Worm (Caenorhabditis elegans): ENCODE measurements around the gene Y81B9A.2.

Gene Y81B9A.2

DNA sequence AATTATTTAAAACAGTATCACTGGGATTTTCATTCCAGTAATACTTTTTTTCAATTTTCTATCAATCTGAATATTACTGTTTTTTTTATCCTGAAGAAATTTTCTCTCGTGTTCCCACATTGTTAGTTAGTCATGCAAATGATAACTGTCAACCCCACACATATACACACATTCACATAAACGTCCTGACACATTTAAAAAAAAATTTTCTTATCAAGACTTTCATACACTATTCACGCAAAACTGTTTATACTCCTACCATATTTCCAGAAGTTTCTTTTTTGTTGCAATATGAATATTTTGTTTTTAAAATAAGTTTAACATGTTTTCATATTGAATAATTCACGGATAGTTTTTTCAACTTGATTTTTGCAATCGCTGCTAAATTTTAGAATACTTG lies 24.6 kb downstream of the Y81B9A.2 start:
- peak; percentile 74 for TF ChIP-seq fos-1 (tag; optimal IDR thresholded peaks at IDR 0.05)
- TF ChIP-seq lin-39 (tag; optimal IDR thresholded peaks at IDR 0.05) = no peak

DNA sequence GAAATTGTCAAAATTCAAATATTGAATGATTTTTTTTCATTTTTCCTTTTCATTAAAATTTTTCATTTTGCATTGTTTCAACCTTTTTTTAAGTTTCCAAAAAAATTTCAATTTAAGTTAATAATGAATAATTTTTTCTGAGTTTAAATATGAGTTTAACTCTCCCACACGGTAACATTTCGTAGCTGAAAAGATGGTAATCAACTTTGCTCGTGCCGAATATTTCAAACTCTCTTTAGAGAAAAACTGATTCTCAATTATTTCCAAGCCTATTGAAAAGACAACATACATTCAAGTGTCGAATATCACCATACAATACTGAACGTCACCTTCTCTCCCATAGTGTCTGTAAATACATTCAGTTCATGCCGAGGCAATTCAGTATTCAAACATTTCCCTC lies 25.0 kb downstream of the Y81B9A.2 start:
- no peak for TF ChIP-seq crh-2 (tag; optimal IDR thresholded peaks at IDR 0.05)
- TF ChIP-seq dmd-4 (tag; optimal IDR thresholded peaks at IDR 0.05) = no peak
- TF ChIP-seq ceh-82 (tag; optimal IDR thresholded peaks at IDR 0.05) = no peak
- no peak for TF ChIP-seq fos-1 (tag; optimal IDR thresholded peaks at IDR 0.05)
- no peak for TF ChIP-seq lin-13 (GFP tag; optimal IDR thresholded peaks at IDR 0.05)
- TF ChIP-seq lin-39 (tag; optimal IDR thresholded peaks at IDR 0.05) = no peak
- TF ChIP-seq snpc-4 (tag; optimal IDR thresholded peaks at IDR 0.05) = no peak
- no peak for TF ChIP-seq ZK546.5 (tag; optimal IDR thresholded peaks at IDR 0.05)
- no peak for TF ChIP-seq nhr-77 (tag; optimal IDR thresholded peaks at IDR 0.05)
- TF ChIP-seq nhr-25 (tag; optimal IDR thresholded peaks at IDR 0.05) = no peak
- no peak for TF ChIP-seq mdl-1 (tag; optimal IDR thresholded peaks at IDR 0.05)
- no peak for TF ChIP-seq skn-1 (tag; optimal IDR thresholded peaks at IDR 0.05)
- TF ChIP-seq nhr-11 (tag; optimal IDR thresholded peaks at IDR 0.05) = no peak
- no peak for TF ChIP-seq lsy-2 (tag; optimal IDR thresholded peaks at IDR 0.05)

DNA sequence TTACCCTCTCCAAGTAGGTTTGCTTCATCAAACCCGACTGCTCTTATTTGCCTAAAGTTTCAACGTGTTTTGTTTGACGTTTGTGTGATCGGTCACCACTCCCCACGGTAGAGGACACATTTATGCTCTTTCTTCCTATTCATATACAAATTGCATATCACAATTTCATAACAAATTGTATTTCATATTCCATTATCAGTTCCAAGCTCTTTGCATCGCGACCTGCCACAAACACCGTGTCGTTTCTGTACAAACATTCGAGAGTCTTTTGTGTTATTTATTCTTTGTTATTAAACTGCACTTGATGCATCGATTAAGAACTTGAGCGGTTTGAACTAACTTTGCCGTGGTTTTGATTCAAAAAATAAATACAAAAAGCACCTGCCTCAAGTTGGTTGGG lies 26.1 kb downstream of the Y81B9A.2 start:
- TF ChIP-seq sma-9 (GFP tag; optimal IDR thresholded peaks at IDR 0.05) (peak; percentile 26), sma-9 (tag; optimal IDR thresholded peaks at IDR 0.05) (no peak), gmeb-1 (tag; optimal IDR thresholded peaks at IDR 0.05) (peak; percentile 23), nhr-10 (tag; optimal IDR thresholded peaks at IDR 0.05) (no peak), mbf-1 (tag; optimal IDR thresholded peaks at IDR 0.05) (no peak), egl-27 (tag; optimal IDR thresholded peaks at IDR 0.05) (no peak), fos-1 (tag; optimal IDR thresholded peaks at IDR 0.05) (peak; percentile 63), F13H6.1 (tag; optimal IDR thresholded peaks at IDR 0.05) (peak; percentile 31)

DNA sequence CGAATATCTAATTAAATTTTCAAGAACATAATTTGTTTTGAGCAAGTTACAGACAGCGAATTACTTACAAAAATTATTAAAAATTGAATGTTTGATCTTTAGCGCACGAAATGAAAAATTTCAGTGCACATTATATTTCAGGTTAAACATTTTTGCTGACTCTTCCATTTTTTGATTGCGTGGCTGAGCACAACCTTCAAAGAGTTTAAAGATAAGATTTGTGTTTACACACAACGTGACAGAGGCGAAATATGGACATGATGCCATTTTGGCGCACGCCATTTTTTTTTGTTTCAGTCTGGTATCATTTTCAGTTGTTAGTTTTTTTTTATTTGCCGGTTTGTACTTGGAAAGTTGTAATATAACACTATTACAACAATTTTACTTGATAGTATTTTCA lies 28.7 kb downstream of the Y81B9A.2 start:
- TF ChIP-seq ZK546.5 (tag; optimal IDR thresholded peaks at IDR 0.05) (no peak), fos-1 (tag; optimal IDR thresholded peaks at IDR 0.05) (peak; percentile 91), sma-9 (GFP tag; optimal IDR thresholded peaks at IDR 0.05) (peak; percentile 38), sma-9 (tag; optimal IDR thresholded peaks at IDR 0.05) (no peak), crh-2 (tag; optimal IDR thresholded peaks at IDR 0.05) (peak; percentile 64), zag-1 (tag; optimal IDR thresholded peaks at IDR 0.05) (no peak)

DNA sequence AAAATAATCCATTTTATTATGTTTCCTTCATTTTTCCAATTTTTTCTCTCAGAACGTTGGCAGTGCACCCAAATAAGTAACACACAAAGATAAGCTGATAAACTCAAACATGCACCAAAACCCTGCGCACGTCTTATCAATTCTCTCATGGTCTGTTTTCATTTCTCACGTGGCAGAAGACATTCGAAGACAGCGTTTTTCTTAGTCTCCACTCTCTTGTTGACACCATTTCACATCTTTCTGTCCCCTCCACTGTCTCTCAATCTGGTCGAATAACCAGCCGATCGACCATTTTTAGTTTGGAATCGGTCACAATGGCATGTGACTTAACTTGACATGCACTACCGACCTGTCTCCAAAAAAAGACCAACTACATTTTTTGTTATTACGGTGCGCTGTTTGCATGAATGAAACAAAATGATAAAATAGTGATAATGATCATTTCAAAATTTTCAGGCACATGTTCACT lies 30.0 kb downstream of the Y81B9A.2 start, which contains the start of gene C35B8.3:
TSS of gene C35B8.3 (plus strand) at position 51 of the 469 bp plus-strand sequence.
- no peak for TF ChIP-seq lin-11 (tag; optimal IDR thresholded peaks at IDR 0.05)
- TF ChIP-seq nhr-77 (tag; optimal IDR thresholded peaks at IDR 0.05) = no peak
- peak; percentile 61 for TF ChIP-seq fos-1 (tag; optimal IDR thresholded peaks at IDR 0.05)
- no peak for TF ChIP-seq nhr-23 (tag; optimal IDR thresholded peaks at IDR 0.05)
- no peak for TF ChIP-seq mab-5 (tag; optimal IDR thresholded peaks at IDR 0.05)
- peak in 1 of 2 experiments; percentile 61 for TF ChIP-seq mdl-1 (tag; optimal IDR thresholded peaks at IDR 0.05)
- no peak for TF ChIP-seq peb-1 (tag; optimal IDR thresholded peaks at IDR 0.05)
- peak; percentile 74 for TF ChIP-seq nhr-25 (tag; optimal IDR thresholded peaks at IDR 0.05)
- TF ChIP-seq alr-1 (tag; optimal IDR thresholded peaks at IDR 0.05) = no peak
- TF ChIP-seq unc-39 (tag; optimal IDR thresholded peaks at IDR 0.05) = no peak
- TF ChIP-seq ztf-1 (GFP tag; conservative IDR thresholded peaks at IDR 0.05) = no peak
- no peak for TF ChIP-seq lsy-2 (tag; optimal IDR thresholded peaks at IDR 0.05)
- TF ChIP-seq dmd-4 (tag; optimal IDR thresholded peaks at IDR 0.05) = no peak
- peak; percentile 67 for TF ChIP-seq nhr-21 (tag; optimal IDR thresholded peaks at IDR 0.05)
- no peak for TF ChIP-seq ceh-82 (tag; optimal IDR thresholded peaks at IDR 0.05)
- TF ChIP-seq crh-2 (tag; optimal IDR thresholded peaks at IDR 0.05) = peak; percentile 69
- no peak for TF ChIP-seq elt-3 (tag; optimal IDR thresholded peaks at IDR 0.05)
- TF ChIP-seq snpc-4 (tag; optimal IDR thresholded peaks at IDR 0.05) = no peak
- no peak for TF ChIP-seq unc-62 (GFP tag; optimal IDR thresholded peaks at IDR 0.05)
- no peak for TF ChIP-seq lin-13 (GFP tag; optimal IDR thresholded peaks at IDR 0.05)
- no peak for TF ChIP-seq ceh-16 (tag; optimal IDR thresholded peaks at IDR 0.05)
- peak; percentile 46 for TF ChIP-seq sma-3 (GFP tag; optimal IDR thresholded peaks at IDR 0.05)
- TF ChIP-seq elt-1 (tag; optimal IDR thresholded peaks at IDR 0.05) = no peak
- TF ChIP-seq aly-2 (tag; optimal IDR thresholded peaks at IDR 0.05) = no peak
- TF ChIP-seq nhr-6 (tag; optimal IDR thresholded peaks at IDR 0.05) = peak; percentile 47
- peak; percentile 84 for TF ChIP-seq nhr-129 (tag; optimal IDR thresholded peaks at IDR 0.05)
- peak; percentile 65 for TF ChIP-seq Y55F3AM.14 (GFP tag; optimal IDR thresholded peaks at IDR 0.05)
- peak; percentile 51 for TF ChIP-seq blmp-1 (tag; optimal IDR thresholded peaks at IDR 0.05; ENCODE audit: insufficient read depth)
- TF ChIP-seq F13H6.1 (tag; optimal IDR thresholded peaks at IDR 0.05) = peak; percentile 7
- no peak for TF ChIP-seq unc-55 (GFP tag; optimal IDR thresholded peaks at IDR 0.05)
- peak; percentile 78 for TF ChIP-seq sma-9 (GFP tag; optimal IDR thresholded peaks at IDR 0.05)
- TF ChIP-seq sma-9 (tag; optimal IDR thresholded peaks at IDR 0.05) = no peak
- no peak for TF ChIP-seq egl-27 (tag; optimal IDR thresholded peaks at IDR 0.05)
- no peak for TF ChIP-seq C34F6.9 (tag; optimal IDR thresholded peaks at IDR 0.05)
- TF ChIP-seq gmeb-1 (tag; optimal IDR thresholded peaks at IDR 0.05) = peak; percentile 56
